Fruit fly (Drosophila melanogaster): ENCODE data around the gene CG5961.
A peak's percentile ranks its signal among the peaks of the same experiment; 100 is the strongest.

Gene CG5961

dm6 chr3R:12413274-12413958 is 46.7 kb downstream of the CG5961 start, which contains the start of the genes Dip-C and pps (continued):
- no peak for TF ChIP-seq PHDP (tag; optimal IDR thresholded peaks at IDR 0.05)
- peak; percentile 28 for TF ChIP-seq CG9727 (GFP tag; optimal IDR thresholded peaks at IDR 0.05)
- peak; percentile 40; the same call in 1 of the 3 replicates for TF ChIP-seq hb (GFP tag; IDR thresholded peaks at IDR 0.05; ENCODE audit: partially characterized antibody)
- TF ChIP-seq Ets65A (GFP tag) = peak; percentile 22
- TF ChIP-seq ttk (GFP tag; IDR thresholded peaks at IDR 0.05) = no peak
- no peak for TF ChIP-seq trh (GFP tag; optimal IDR thresholded peaks at IDR 0.05)
- TF ChIP-seq dimm (GFP tag; IDR thresholded peaks at IDR 0.05) = no peak
- no peak for TF ChIP-seq BtbVII (GFP tag; optimal IDR thresholded peaks at IDR 0.05)
- no peak for TF ChIP-seq Nf-YA (GFP tag; IDR thresholded peaks at IDR 0.05)
- peak; percentile 57 for TF ChIP-seq trem (tag; optimal IDR thresholded peaks at IDR 0.05)
- TF ChIP-seq az2 (GFP tag; optimal IDR thresholded peaks at IDR 0.05) = no peak
- TF ChIP-seq NC2α (GFP tag; optimal IDR thresholded peaks at IDR 0.05) = no peak
- peak; percentile 73 for TF ChIP-seq row (GFP tag; IDR thresholded peaks at IDR 0.05)
- TF ChIP-seq CoRest (tag; optimal IDR thresholded peaks at IDR 0.05) = peak; percentile 46
- TF ChIP-seq CG15514 (GFP tag; optimal IDR thresholded peaks at IDR 0.05) = peak; percentile 99
- TF ChIP-seq bbx (GFP tag; IDR thresholded peaks at IDR 0.05; ENCODE audit: partially characterized antibody) = peak; percentile 80
- TF ChIP-seq E2f2 (GFP tag; IDR thresholded peaks at IDR 0.05) = peak; percentile 20; the same call in 1 of the 2 replicates
- TF ChIP-seq ato (GFP tag; IDR thresholded peaks at IDR 0.05; ENCODE audit: partially characterized antibody) = peak; percentile 58; the same call in 1 of the 2 replicates
- peak; percentile 12 for TF ChIP-seq HmgZ (tag; optimal IDR thresholded peaks at IDR 0.05)
- peak; percentile 13 for TF ChIP-seq wek (GFP tag; optimal IDR thresholded peaks at IDR 0.05)
- TF ChIP-seq bowl (GFP tag; IDR thresholded peaks at IDR 0.05) = no peak
- no peak for TF ChIP-seq wdn (GFP tag; IDR thresholded peaks at IDR 0.05)
- TF ChIP-seq stwl (tag; optimal IDR thresholded peaks at IDR 0.05) = peak; percentile 91
- peak; percentile 65 for TF ChIP-seq inv (GFP tag; IDR thresholded peaks at IDR 0.05; ENCODE audit: partially characterized antibody)
- peak; percentile 43 for TF ChIP-seq nom (GFP tag; optimal IDR thresholded peaks at IDR 0.05)
- TF ChIP-seq CG1024 (GFP tag; IDR thresholded peaks at IDR 0.05) = no peak
- TF ChIP-seq CG12391 (tag; optimal IDR thresholded peaks at IDR 0.05) = peak; percentile 52
- TF ChIP-seq Dp (GFP tag; optimal IDR thresholded peaks at IDR 0.05) = peak; percentile 29
- no peak for TF ChIP-seq Fer2 (tag; optimal IDR thresholded peaks at IDR 0.05)
- TF ChIP-seq Opbp (GFP tag; IDR thresholded peaks at IDR 0.05; ENCODE audit: partially characterized antibody) = peak; percentile 70
- TF ChIP-seq gfzf (GFP tag; optimal IDR thresholded peaks at IDR 0.05) = peak; percentile 80
- peak; percentile 70 for TF ChIP-seq CG9797 (GFP tag; optimal IDR thresholded peaks at IDR 0.05)
- TF ChIP-seq CG10979 (tag; optimal IDR thresholded peaks at IDR 0.05) = peak; percentile 18
- TF ChIP-seq crp (GFP tag; optimal IDR thresholded peaks at IDR 0.05) = no peak
- no peak for TF ChIP-seq Doc2 (GFP tag; IDR thresholded peaks at IDR 0.05)
- TF ChIP-seq Dll (GFP tag; IDR thresholded peaks at IDR 0.05; ENCODE audit: partially characterized antibody) = peak; percentile 75
- TF ChIP-seq pan (optimal IDR thresholded peaks at IDR 0.05) = no peak
- TF ChIP-seq pan (GFP tag; optimal IDR thresholded peaks at IDR 0.05 in 1 of 2, IDR thresholded peaks at IDR 0.05 in 1 of 2) = peak in 1 of 2 experiments; percentile 9
- TF ChIP-seq CG17829 (tag; optimal IDR thresholded peaks at IDR 0.05) = peak; percentile 56
- peak; percentile 68; the same call in 2 of the 3 replicates for TF ChIP-seq HLH4C (GFP tag; IDR thresholded peaks at IDR 0.05; ENCODE audit: partially characterized antibody)
- TF ChIP-seq zen2 (GFP tag; IDR thresholded peaks at IDR 0.05; ENCODE audit: partially characterized antibody) = peak; percentile 55; the same call in 2 of the 3 replicates
- TF ChIP-seq phol (tag; optimal IDR thresholded peaks at IDR 0.05) = peak; percentile 46
- TF ChIP-seq Sin3A (optimal IDR thresholded peaks at IDR 0.05) = peak; percentile 61
- TF ChIP-seq CG2129 (GFP tag; IDR thresholded peaks at IDR 0.05; ENCODE audit: partially characterized antibody) = peak; percentile 40; the same call in 1 of the 2 replicates
- no peak for TF ChIP-seq dati (GFP tag; IDR thresholded peaks at IDR 0.05)
- TF ChIP-seq CG2889 (GFP tag; IDR thresholded peaks at IDR 0.05) = no peak
- TF ChIP-seq CG10366 (GFP tag; IDR thresholded peaks at IDR 0.05) = no peak
- no peak for TF ChIP-seq Atf-2 (GFP tag; optimal IDR thresholded peaks at IDR 0.05)
- no peak for TF ChIP-seq wor (GFP tag; IDR thresholded peaks at IDR 0.05)
